Worm (Caenorhabditis elegans): ENCODE results near the gene lron-7.

The lron-7 gene

ce11 chrX:7244756-7245155, 47.2 kb upstream of the lron-7 start (continued):
- no peak; the same call in 1 of the 2 replicates for TF ChIP-seq cebp-1 (GFP tag; IDR thresholded peaks at IDR 0.05)
- TF ChIP-seq cebp-1 (tag; optimal IDR thresholded peaks at IDR 0.05): no peak
- TF ChIP-seq attf-5 (GFP tag; optimal IDR thresholded peaks at IDR 0.05): peak; percentile 13
- no peak; the same call in 1 of the 2 replicates for TF ChIP-seq egl-44 (GFP tag; IDR thresholded peaks at IDR 0.05)
- TF ChIP-seq atf-7 (tag; optimal IDR thresholded peaks at IDR 0.05): peak; percentile 52
- no peak for TF ChIP-seq zfh-2 (GFP tag; conservative IDR thresholded peaks at IDR 0.05)
- TF ChIP-seq K12H6.12 (tag; optimal IDR thresholded peaks at IDR 0.05): no peak
- TF ChIP-seq egrh-3 (GFP tag; IDR thresholded peaks at IDR 0.05): no peak
- TF ChIP-seq B0019.2 (GFP tag; conservative IDR thresholded peaks at IDR 0.05): no peak
- no peak for TF ChIP-seq ztf-28 (GFP tag; IDR thresholded peaks at IDR 0.05)
- no peak for TF ChIP-seq efl-1 (GFP tag; optimal IDR thresholded peaks at IDR 0.05)
- TF ChIP-seq lag-1 (GFP tag; IDR thresholded peaks at IDR 0.05): no peak
- no peak for TF ChIP-seq bed-2 (GFP tag; IDR thresholded peaks at IDR 0.05)
- no peak for TF ChIP-seq F39B2.1 (GFP tag; IDR thresholded peaks at IDR 0.05)
- TF ChIP-seq nhr-179 (tag; optimal IDR thresholded peaks at IDR 0.05): no peak
- no peak for TF ChIP-seq ztf-25 (GFP tag; IDR thresholded peaks at IDR 0.05)
- no peak for TF ChIP-seq sea-2 (GFP tag; IDR thresholded peaks at IDR 0.05)
- no peak for TF ChIP-seq ztf-6 (GFP tag; IDR thresholded peaks at IDR 0.05)
- TF ChIP-seq hmg-20 (GFP tag; IDR thresholded peaks at IDR 0.05): no peak
- TF ChIP-seq athp-1 (tag; optimal IDR thresholded peaks at IDR 0.05): no peak
- no peak for TF ChIP-seq rec-8 (tag; optimal IDR thresholded peaks at IDR 0.05)
- no peak for TF ChIP-seq ccch-3 (GFP tag; optimal IDR thresholded peaks at IDR 0.05)
- no peak for TF ChIP-seq mcd-1 (GFP tag; IDR thresholded peaks at IDR 0.05)
- no peak for TF ChIP-seq ztf-18 (tag; optimal IDR thresholded peaks at IDR 0.05)
- no peak for TF ChIP-seq egl-18 (GFP tag; IDR thresholded peaks at IDR 0.05)
- 0 out of 2 replicates have a peak, but pooled peaks have one; percentile 30 for TF ChIP-seq dox-1 (GFP tag; IDR thresholded peaks at IDR 0.05)
- TF ChIP-seq Y53F4B.3 (GFP tag; IDR thresholded peaks at IDR 0.05): no peak
- no peak for TF ChIP-seq F49E8.2 (tag; optimal IDR thresholded peaks at IDR 0.05; ENCODE audit: insufficient read depth)
- TF ChIP-seq cebp-2 (GFP tag; IDR thresholded peaks at IDR 0.05): no peak
- TF ChIP-seq let-526 (GFP tag; IDR thresholded peaks at IDR 0.05): no peak
- TF ChIP-seq gei-17 (GFP tag; optimal IDR thresholded peaks at IDR 0.05): no peak
- peak; percentile 9 for TF ChIP-seq lin-54 (GFP tag; optimal IDR thresholded peaks at IDR 0.05)
- no peak for TF ChIP-seq hlh-12 (tag; optimal IDR thresholded peaks at IDR 0.05)
- no peak for TF ChIP-seq tbp1 (GFP tag; optimal IDR thresholded peaks at IDR 0.05)
- no peak for TF ChIP-seq aptf-3 (GFP tag; IDR thresholded peaks at IDR 0.05)
- TF ChIP-seq xnd-1 (tag; optimal IDR thresholded peaks at IDR 0.05): no peak
- no peak for TF ChIP-seq hlh-26 (GFP tag; conservative IDR thresholded peaks at IDR 0.05)
- TF ChIP-seq F57A8.1 (GFP tag; optimal IDR thresholded peaks at IDR 0.05): no peak
- no peak for TF ChIP-seq pbrm-1 (GFP tag; IDR thresholded peaks at IDR 0.05)
- TF ChIP-seq ceh-27 (GFP tag; optimal IDR thresholded peaks at IDR 0.05): no peak

- no peak for TF ChIP-seq hsf-1 (GFP tag; IDR thresholded peaks at IDR 0.05)
- peak; percentile 25 for TF ChIP-seq nhr-80 (tag; optimal IDR thresholded peaks at IDR 0.05)
- TF ChIP-seq F23B12.7 (tag; optimal IDR thresholded peaks at IDR 0.05; ENCODE audit: insufficient read depth): no peak
- TF ChIP-seq attf-3 (GFP tag; conservative IDR thresholded peaks at IDR 0.05): peak; percentile 81
These were observed 37.4 kb upstream of the lron-7 start, which contains the start of gene F46H5.4 for ce11 chrX:7254558-7254957. Gene F46H5.4, minus strand, starts transcription at chrX:7254610.
